Worm (Caenorhabditis elegans): ENCODE measurements around the gene F36H9.4.

F36H9.4 gene

ce11 chrV:1781922-1782321 lies 2.9 kb upstream of the F36H9.4 start, which contains the start of gene F36H9.5:
Gene F36H9.5 (minus strand): TSS chrV:1782022.
- TF ChIP-seq madf-6 (GFP tag; IDR thresholded peaks at IDR 0.05) (no peak), athp-1 (tag; optimal IDR thresholded peaks at IDR 0.05) (no peak), ceh-79 (tag; optimal IDR thresholded peaks at IDR 0.05) (no peak), madf-3 (GFP tag; IDR thresholded peaks at IDR 0.05) (no peak), akir-1 (GFP tag; optimal IDR thresholded peaks at IDR 0.05) (no peak), him-1 (tag; optimal IDR thresholded peaks at IDR 0.05) (no peak), bed-1 (GFP tag; IDR thresholded peaks at IDR 0.05) (no peak), mxl-1 (tag; optimal IDR thresholded peaks at IDR 0.05) (no peak), ceh-100 (GFP tag; IDR thresholded peaks at IDR 0.05) (no peak)

ce11 chrV:1779994-1780393 lies 958 bp upstream of the F36H9.4 start:
- TF ChIP-seq nfyb-1 (GFP tag; IDR thresholded peaks at IDR 0.05) = peak; percentile 58; the same call in 1 of the 2 replicates
- no peak for TF ChIP-seq hlh-12 (tag; optimal IDR thresholded peaks at IDR 0.05)
- no peak for TF ChIP-seq egl-18 (GFP tag; IDR thresholded peaks at IDR 0.05)

ce11 chrV:1774874-1775589 lies 4.0 kb downstream of the F36H9.4 start, which contains the start of gene F36H9.7:
Gene F36H9.7 (minus strand): TSS chrV:1774924.
- TF ChIP-seq ets-4 (GFP tag; optimal IDR thresholded peaks at IDR 0.05) (no peak), bed-1 (GFP tag; IDR thresholded peaks at IDR 0.05) (no peak), C17E4.6 (GFP tag; IDR thresholded peaks at IDR 0.05) (no peak), F23B12.7 (tag; optimal IDR thresholded peaks at IDR 0.05; ENCODE audit: insufficient read depth) (no peak), snpc-4 (GFP tag; optimal IDR thresholded peaks at IDR 0.05) (no peak), snpc-4 (tag; optimal IDR thresholded peaks at IDR 0.05) (no peak), unc-130 (GFP tag; optimal IDR thresholded peaks at IDR 0.05) (no peak)

ce11 chrV:1773120-1773519 lies 5.9 kb downstream of the F36H9.4 start:
- TF ChIP-seq hrde-1 (tag; optimal IDR thresholded peaks at IDR 0.05; ENCODE audit: borderline replicate concordance) (no peak), K11D2.4 (GFP tag; IDR thresholded peaks at IDR 0.05) (no peak), mcd-1 (GFP tag; IDR thresholded peaks at IDR 0.05) (0 out of 2 replicates have a peak, but pooled peaks have one; percentile 10), nhr-80 (tag; optimal IDR thresholded peaks at IDR 0.05) (peak; percentile 12), D2030.7 (GFP tag; IDR thresholded peaks at IDR 0.05) (0 out of 2 replicates have a peak, but pooled peaks have one; percentile 16), lsl-1 (GFP tag; optimal IDR thresholded peaks at IDR 0.05) (peak; percentile 77)

- TF ChIP-seq athp-1 (tag; optimal IDR thresholded peaks at IDR 0.05) = no peak
- TF ChIP-seq ztf-22 (GFP tag; optimal IDR thresholded peaks at IDR 0.05) = no peak
- TF ChIP-seq lin-35 (GFP tag; optimal IDR thresholded peaks at IDR 0.05) = no peak
- TF ChIP-seq zfh-2 (GFP tag; conservative IDR thresholded peaks at IDR 0.05) = 0 out of 2 replicates have a peak, but pooled peaks have one; percentile 23
- TF ChIP-seq attf-3 (GFP tag; conservative IDR thresholded peaks at IDR 0.05) = no peak
- no peak for TF ChIP-seq sea-2 (GFP tag; IDR thresholded peaks at IDR 0.05)
- no peak for TF ChIP-seq K12H6.12 (tag; optimal IDR thresholded peaks at IDR 0.05)
- TF ChIP-seq Y95B8A.8 (GFP tag; IDR thresholded peaks at IDR 0.05) = no peak
- TF ChIP-seq ccch-3 (GFP tag; optimal IDR thresholded peaks at IDR 0.05) = no peak
- no peak for TF ChIP-seq unc-130 (GFP tag; optimal IDR thresholded peaks at IDR 0.05)
- no peak for TF ChIP-seq dpl-1 (GFP tag; optimal IDR thresholded peaks at IDR 0.05)
- TF ChIP-seq hsf-1 (GFP tag; IDR thresholded peaks at IDR 0.05) = no peak
- TF ChIP-seq unc-62 (GFP tag; optimal IDR thresholded peaks at IDR 0.05) = no peak
- TF ChIP-seq Y53F4B.3 (GFP tag; IDR thresholded peaks at IDR 0.05) = no peak
- no peak for TF ChIP-seq zim-3 (tag; optimal IDR thresholded peaks at IDR 0.05)
- no peak for TF ChIP-seq B0019.2 (GFP tag; conservative IDR thresholded peaks at IDR 0.05)
- TF ChIP-seq Y56A3A.18 (GFP tag; IDR thresholded peaks at IDR 0.05) = no peak
- no peak for TF ChIP-seq let-607 (tag; optimal IDR thresholded peaks at IDR 0.05)
- TF ChIP-seq nfyb-1 (GFP tag; IDR thresholded peaks at IDR 0.05) = no peak
- TF ChIP-seq F22D6.2 (tag; optimal IDR thresholded peaks at IDR 0.05) = no peak
These were observed 7.3 kb downstream of the F36H9.4 start, which contains the start of gene dhs-13 for ce11 chrV:1771727-1772126. Gene dhs-13 (minus strand): TSS chrV:1771734.

Measured in whole organism, young adult.